ENCODE assay signal across 1 fruit fly cellular context in genomic region chr3R:16811781-16812207, dm6.
TF ChIP-seq lines count a peak whose summit lies in the region.

No protein-coding gene starts in this region.

TF ChIP-seq in whole organism, embryonic, 481 proteins besides CTCF, POLR2A, EP300 and RAD21 (continued from another document):
- TF ChIP-seq CG4404 (GFP tag; IDR thresholded peaks at IDR 0.05; lab: Robert Waterston, UW) (no peak), sd (tag; optimal IDR thresholded peaks at IDR 0.05; lab: Kevin White, UChicago) (peak; percentile 99), CG4424 (GFP tag; optimal IDR thresholded peaks at IDR 0.05; lab: Kevin White, UChicago) (no peak), CG18599 (GFP tag; optimal IDR thresholded peaks at IDR 0.05; lab: Kevin White, UChicago) (no peak), Ets65A (GFP tag; lab: Kevin White, UChicago) (no peak), slp2 (GFP tag; optimal IDR thresholded peaks at IDR 0.05; lab: Kevin White, UChicago) (no peak), psq (GFP tag; optimal IDR thresholded peaks at IDR 0.05; lab: Kevin White, UChicago) (no peak), Hr51 (GFP tag; optimal IDR thresholded peaks at IDR 0.05; lab: Kevin White, UChicago) (peak in 1 of 2 experiments; percentile 4), E2f1 (GFP tag; IDR thresholded peaks at IDR 0.05; lab: Robert Waterston, UW) (no peak), CG3065 (GFP tag; optimal IDR thresholded peaks at IDR 0.05; lab: Kevin White, UChicago) (no peak), CG14014 (GFP tag; IDR thresholded peaks at IDR 0.05; lab: Robert Waterston, UW) (no peak), CG4282 (GFP tag; optimal IDR thresholded peaks at IDR 0.05; lab: Kevin White, UChicago) (no peak), al (GFP tag; IDR thresholded peaks at IDR 0.05; lab: Robert Waterston, UW) (no peak), CG9215 (GFP tag; IDR thresholded peaks at IDR 0.05; lab: Robert Waterston, UW) (peak; percentile 72), Stat92E (GFP tag; optimal IDR thresholded peaks at IDR 0.05; lab: Kevin White, UChicago) (peak in 1 of 3 experiments; percentile 1), CG6254 (GFP tag; optimal IDR thresholded peaks at IDR 0.05; lab: Kevin White, UChicago) (no peak), CG14667 (GFP tag; IDR thresholded peaks at IDR 0.05; lab: Robert Waterston, UW) (no peak), CG12071 (GFP tag; optimal IDR thresholded peaks at IDR 0.05; lab: Kevin White, UChicago) (no peak), CkIIα-i1 (GFP tag; IDR thresholded peaks at IDR 0.05; lab: Robert Waterston, UW) (no peak), Jarid2 (GFP tag; optimal IDR thresholded peaks at IDR 0.05; lab: Kevin White, UChicago) (no peak), Drgx (GFP tag; IDR thresholded peaks at IDR 0.05; lab: Robert Waterston, UW) (no peak), CG10209 (GFP tag; optimal IDR thresholded peaks at IDR 0.05; lab: Kevin White, UChicago) (no peak), insv (GFP tag; optimal IDR thresholded peaks at IDR 0.05; lab: Kevin White, UChicago) (no peak), Pdp1 (GFP tag; optimal IDR thresholded peaks at IDR 0.05; lab: Kevin White, UChicago) (no peak), Sry-β (GFP tag; optimal IDR thresholded peaks at IDR 0.05; lab: Kevin White, UChicago) (no peak), Lim3 (GFP tag; IDR thresholded peaks at IDR 0.05; lab: Robert Waterston, UW) (no peak), pb (GFP tag; optimal IDR thresholded peaks at IDR 0.05; lab: Kevin White, UChicago) (no peak), tna (GFP tag; IDR thresholded peaks at IDR 0.05; lab: Robert Waterston, UW; ENCODE audit: partially characterized antibody) (no peak)
